Fruit fly (Drosophila melanogaster): Measurements from ENCODE around the gene RpL34b.

- TF ChIP-seq psq (optimal IDR thresholded peaks at IDR 0.05) (no peak), insv (optimal IDR thresholded peaks at IDR 0.05) (no peak), ttk (optimal IDR thresholded peaks at IDR 0.05) (no peak), h (optimal IDR thresholded peaks at IDR 0.05) (no peak), Myc (optimal IDR thresholded peaks at IDR 0.05) (no peak)
Measured at dm6 chr3R:9433774-9434173, 32.7 kb upstream of the RpL34b start.
